Worm (Caenorhabditis elegans) whole organism, L3 larva: ENCODE results near the gene C18G1.9.

Source experiments
- ZK546.5 ChIP-seq: sonication (generic microtip); optimal IDR thresholded peaks from 2 replicates; lab custom pipeline; 2017; ENCODE audit warnings: missing biosample characterization, missing genetic modification characterization
- aly-2 ChIP-seq: fragments of 150-350 bp; optimal IDR thresholded peaks from 2 replicates; lab custom pipeline; 2014; ENCODE audit warnings: missing biosample characterization, missing genetic modification characterization
- ceh-16 ChIP-seq: sonication (generic microtip); optimal IDR thresholded peaks from 2 replicates; lab custom pipeline; 2017; ENCODE audit warnings: missing biosample characterization, missing genetic modification characterization
- ceh-82 ChIP-seq: fragments of 150-350 bp; optimal IDR thresholded peaks from 2 replicates; lab custom pipeline; 2014; ENCODE audit warnings: missing biosample characterization, missing genetic modification characterization
- ceh-9 ChIP-seq: sonication (generic microtip); optimal IDR thresholded peaks from 2 replicates; lab custom pipeline; 2018; ENCODE audit warnings: missing biosample characterization, missing genetic modification characterization
- daf-12 ChIP-seq: fragments of 150-350 bp; optimal IDR thresholded peaks from 2 replicates; lab custom pipeline; 2014; ENCODE audit warnings: missing biosample characterization, missing genetic modification reagents, missing genetic modification characterization
- egl-5 ChIP-seq: fragments of 150-350 bp; optimal IDR thresholded peaks from 2 replicates; lab custom pipeline; 2017; ENCODE audit warnings: missing biosample characterization, missing genetic modification reagents, missing genetic modification characterization, inconsistent platforms
- elt-2 ChIP-seq: sonication (generic microtip); optimal IDR thresholded peaks from 2 replicates; lab custom pipeline; 2016; ENCODE audit warnings: missing genetic modification reagents, mild to moderate bottlenecking, missing genetic modification characterization, missing compliant biosample characterization
- eor-1 ChIP-seq, 2 experiments: fragments of 150-350 bp; optimal IDR thresholded peaks; 2 replicates each; lab custom pipeline; 2014 to 2018; ENCODE audit warnings: missing biosample characterization in 2 of 2, missing genetic modification characterization in 2 of 2
- fkh-10 ChIP-seq: sonication (generic microtip); optimal IDR thresholded peaks from 2 replicates; lab custom pipeline; 2017; ENCODE audit warnings: missing biosample characterization, missing genetic modification reagents, missing genetic modification characterization
- fkh-2 ChIP-seq: fragments of 150-350 bp; optimal IDR thresholded peaks from 2 replicates; lab custom pipeline; 2014; ENCODE audit warnings: missing biosample characterization, missing genetic modification reagents, missing genetic modification characterization
- fos-1 ChIP-seq: fragments of 150-350 bp; optimal IDR thresholded peaks from 2 replicates; lab custom pipeline; 2014; ENCODE audit warnings: missing biosample characterization, missing genetic modification characterization
- hmg-11 ChIP-seq: sonication (generic microtip); optimal IDR thresholded peaks from 2 replicates; lab custom pipeline; 2016; ENCODE audit warnings: missing genetic modification characterization, missing compliant biosample characterization
- jun-1 ChIP-seq: fragments of 150-350 bp; optimal IDR thresholded peaks from 2 replicates; lab custom pipeline; 2014; ENCODE audit warnings: missing biosample characterization, missing genetic modification reagents, missing genetic modification characterization
- lin-15B ChIP-seq: fragments of 150-350 bp; optimal IDR thresholded peaks from 2 replicates; lab custom pipeline; 2014; ENCODE audit warnings: missing biosample characterization, missing genetic modification characterization
- lin-39 ChIP-seq: fragments of 150-350 bp; optimal IDR thresholded peaks from 2 replicates; lab custom pipeline; 2018; ENCODE audit warnings: missing biosample characterization, missing genetic modification reagents, missing genetic modification characterization
- lsy-12 ChIP-seq: sonication (generic microtip); optimal IDR thresholded peaks from 2 replicates; lab custom pipeline; 2016; ENCODE audit warnings: mild to moderate bottlenecking, missing genetic modification characterization, missing compliant biosample characterization
- mml-1 ChIP-seq: fragments of 150-350 bp; sonication (generic microtip); optimal IDR thresholded peaks from 3 replicates; lab custom pipeline; 2014; ENCODE audit warnings: missing biosample characterization, missing genetic modification characterization
- nhr-11 ChIP-seq: fragments of 150-350 bp; optimal IDR thresholded peaks from 2 replicates; lab custom pipeline; 2014; ENCODE audit warnings: missing biosample characterization, missing genetic modification characterization
- nhr-12 ChIP-seq: fragments of 150-350 bp; optimal IDR thresholded peaks from 2 replicates; lab custom pipeline; 2014; ENCODE audit warnings: missing biosample characterization, missing genetic modification characterization
- nhr-23 ChIP-seq: fragments of 150-350 bp; optimal IDR thresholded peaks from 2 replicates; lab custom pipeline; 2014; ENCODE audit warnings: missing biosample characterization, missing genetic modification reagents, missing genetic modification characterization
- nhr-25 ChIP-seq: sonication (generic microtip); optimal IDR thresholded peaks from 2 replicates; lab custom pipeline; 2017; ENCODE audit warnings: missing biosample characterization, missing genetic modification characterization
- nhr-28 ChIP-seq: fragments of 150-350 bp; optimal IDR thresholded peaks from 2 replicates; lab custom pipeline; 2014; ENCODE audit warnings: missing biosample characterization, missing genetic modification characterization
- nhr-67 ChIP-seq: fragments of 150-350 bp; optimal IDR thresholded peaks from 2 replicates; lab custom pipeline; 2014; ENCODE audit warnings: missing biosample characterization, missing genetic modification characterization
- nhr-76 ChIP-seq: fragments of 150-350 bp; sonication (generic microtip); optimal IDR thresholded peaks from 5 replicates; lab custom pipeline; 2014; ENCODE audit warnings: missing biosample characterization, missing genetic modification characterization
- nhr-77 ChIP-seq: fragments of 150-350 bp; optimal IDR thresholded peaks from 2 replicates; lab custom pipeline; 2014; ENCODE audit warnings: missing biosample characterization, missing genetic modification characterization
- pha-4 ChIP-seq: fragments of 150-350 bp; optimal IDR thresholded peaks from 2 replicates; lab custom pipeline; 2014; ENCODE audit warnings: missing biosample characterization, missing genetic modification reagents, missing genetic modification characterization
- pqm-1 ChIP-seq: fragments of 150-350 bp; optimal IDR thresholded peaks from 2 replicates; lab custom pipeline; 2017; ENCODE audit warnings: missing biosample characterization, missing genetic modification characterization, inconsistent platforms
- skn-1 ChIP-seq: fragments of 150-350 bp; optimal IDR thresholded peaks from 2 replicates; lab custom pipeline; 2014; ENCODE audit warnings: missing biosample characterization, missing genetic modification characterization
- snpc-4 ChIP-seq: fragments of 150-350 bp; optimal IDR thresholded peaks from 2 replicates; lab custom pipeline; 2014; ENCODE audit warnings: missing biosample characterization, missing genetic modification characterization
- tbx-2 ChIP-seq: sonication (generic microtip); optimal IDR thresholded peaks from 2 replicates; lab custom pipeline; 2016; ENCODE audit warnings: mild to moderate bottlenecking, missing genetic modification characterization, missing compliant biosample characterization
- unc-39 ChIP-seq: sonication (generic microtip); optimal IDR thresholded peaks from 4 replicates; lab custom pipeline; 2017; ENCODE audit warnings: missing biosample characterization, missing genetic modification characterization
- zag-1 ChIP-seq: fragments of 150-350 bp; optimal IDR thresholded peaks from 2 replicates; lab custom pipeline; 2014; ENCODE audit warnings: missing biosample characterization, missing genetic modification characterization
- ztf-11 ChIP-seq: fragments of 150-350 bp; optimal IDR thresholded peaks from 2 replicates; lab custom pipeline; 2014; ENCODE audit warnings: missing biosample characterization, missing genetic modification characterization

Gene C18G1.9

ce11 chrV:4745269-4745668 lies 24.3 kb downstream of the C18G1.9 start, which contains the start of gene C18G1.7:
C18G1.7 (plus strand) TSS chrV:4745569.
- TF ChIP-seq ceh-16 (tag; lab: Kevin White, UChicago) (no peak), ceh-9 (tag; lab: Kevin White, UChicago) (no peak), skn-1 (tag; lab: Kevin White, UChicago) (no peak), zag-1 (tag; lab: Kevin White, UChicago) (no peak), unc-39 (no peak)

- peak; percentile 76 for TF ChIP-seq pha-4
- peak; percentile 15 for TF ChIP-seq pqm-1
- TF ChIP-seq nhr-12 (tag; lab: Kevin White, UChicago), result no peak
- no peak for TF ChIP-seq ceh-9 (tag; lab: Kevin White, UChicago)
- TF ChIP-seq jun-1 (tag; lab: Kevin White, UChicago), result no peak
- no peak for TF ChIP-seq lsy-12 (tag; lab: Kevin White, UChicago)
- no peak for TF ChIP-seq ceh-16 (tag; lab: Kevin White, UChicago)
Observed at ce11 chrV:4742190-4742589, 27.3 kb downstream of the C18G1.9 start, which contains the start of gene ugt-61. ugt-61 (plus strand) TSS chrV:4742422.

ce11 chrV:4737727-4738126 lies 31.8 kb downstream of the C18G1.9 start, which contains the start of gene F39G3.2:
F39G3.2 (plus strand) TSS chrV:4737831.
- TF ChIP-seq snpc-4 (tag; lab: Kevin White, UChicago) (no peak), jun-1 (tag; lab: Kevin White, UChicago) (peak; percentile 4), pha-4 (no peak), pqm-1 (peak; percentile 50), elt-2 (tag; lab: Kevin White, UChicago) (peak; percentile 90), ceh-82 (tag; lab: Kevin White, UChicago) (no peak), unc-39 (no peak)

- TF ChIP-seq nhr-11 (tag; lab: Kevin White, UChicago), result no peak
- TF ChIP-seq fos-1 (tag; lab: Kevin White, UChicago), result no peak
- TF ChIP-seq fkh-2 (tag; lab: Kevin White, UChicago), result no peak
- TF ChIP-seq unc-39, result no peak
- no peak for TF ChIP-seq daf-12 (tag; lab: Kevin White, UChicago)
- TF ChIP-seq hmg-11, result no peak
- no peak for TF ChIP-seq fkh-10 (GFP tag; lab: Kevin White, UChicago)
- TF ChIP-seq lin-15B (tag; lab: Kevin White, UChicago), result no peak
Observed at ce11 chrV:4734608-4735007, 34.9 kb downstream of the C18G1.9 start.

- TF ChIP-seq nhr-77, result no peak
- no peak for TF ChIP-seq nhr-67 (tag; lab: Kevin White, UChicago)
- no peak for TF ChIP-seq lin-39 (tag; lab: Kevin White, UChicago)
- TF ChIP-seq aly-2, result no peak
- TF ChIP-seq ceh-9 (tag; lab: Kevin White, UChicago), result no peak
- no peak for TF ChIP-seq ztf-11 (tag; lab: Kevin White, UChicago)
- TF ChIP-seq nhr-76 (tag; lab: Kevin White, UChicago), result no peak
- TF ChIP-seq mml-1 (tag; lab: Kevin White, UChicago), result no peak
- TF ChIP-seq snpc-4 (tag; lab: Kevin White, UChicago), result no peak
- no peak for TF ChIP-seq jun-1 (tag; lab: Kevin White, UChicago)
- TF ChIP-seq unc-39, result no peak
- no peak for TF ChIP-seq nhr-25 (tag; lab: Kevin White, UChicago)
- TF ChIP-seq lin-15B (tag; lab: Kevin White, UChicago), result no peak
- no peak for TF ChIP-seq nhr-23 (tag; lab: Kevin White, UChicago)
- TF ChIP-seq nhr-28 (tag; lab: Kevin White, UChicago), result no peak
- no peak for TF ChIP-seq eor-1 (tag; optimal IDR thresholded peaks at IDR 0.05; lab: Kevin White, UChicago)
- TF ChIP-seq tbx-2 (tag; lab: Kevin White, UChicago), result no peak
- TF ChIP-seq ZK546.5, result no peak
- no peak for TF ChIP-seq egl-5
Observed at ce11 chrV:4733952-4734351, 35.6 kb downstream of the C18G1.9 start.
